Worm (Caenorhabditis elegans): ENCODE results near the gene clec-21.

DNA sequence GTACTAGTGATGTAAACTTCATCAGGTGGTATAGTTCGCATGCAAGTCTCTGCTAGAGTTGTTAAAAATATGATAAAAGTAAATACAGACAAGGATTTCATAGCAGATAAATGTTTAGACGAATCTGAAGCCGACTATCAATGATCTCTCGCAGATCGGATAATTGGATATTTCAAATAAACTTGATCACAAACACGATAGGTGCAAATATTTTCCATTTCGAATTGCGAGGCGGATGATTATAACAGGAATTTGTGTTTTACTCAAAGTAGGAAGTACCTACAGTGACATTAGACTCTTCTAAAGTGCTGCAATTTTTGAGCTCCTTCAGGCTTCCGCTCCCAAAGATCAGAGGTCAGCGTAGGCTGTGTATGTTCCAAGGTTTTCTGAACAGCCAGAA is 5.8 kb upstream of the clec-21 start, which contains the start of gene T07H3.7:
- TF ChIP-seq elt-2 (tag; optimal IDR thresholded peaks at IDR 0.05) = no peak
- no peak for TF ChIP-seq aha-1 (tag; optimal IDR thresholded peaks at IDR 0.05)

Measured in whole organism, L1 larva.